Fruit fly (Drosophila melanogaster): Measurements from ENCODE around the gene csw.

dm6 chrX:2155868-2156267 is 61.8 kb downstream of the csw start:
- TF ChIP-seq tj (GFP tag; optimal IDR thresholded peaks at IDR 0.05) (peak; percentile 62), cic (GFP tag; optimal IDR thresholded peaks at IDR 0.05) (no peak), toe (GFP tag; optimal IDR thresholded peaks at IDR 0.05) (no peak), CG5204 (GFP tag; optimal IDR thresholded peaks at IDR 0.05) (no peak), pad (GFP tag; optimal IDR thresholded peaks at IDR 0.05) (peak; percentile 91), CG1620 (GFP tag; optimal IDR thresholded peaks at IDR 0.05) (no peak), Mnt (GFP tag; optimal IDR thresholded peaks at IDR 0.05) (peak; percentile 14), CG33017 (tag; optimal IDR thresholded peaks at IDR 0.05) (no peak)

Measured in whole organism, adult.